Worm (Caenorhabditis elegans) whole organism, mixed stage, embryonic: Measurements from ENCODE around the gene srlf-10.

Experiments
- blmp-1 ChIP-seq: fragments of 150-350 bp; optimal IDR thresholded peaks from 2 replicates; lab custom pipeline; 2014; ENCODE audit warnings: missing biosample characterization, missing genetic modification characterization
- ceh-39 ChIP-seq: fragments of 150-350 bp; optimal IDR thresholded peaks from 2 replicates; lab custom pipeline; 2014; ENCODE audit warnings: missing biosample characterization, missing genetic modification characterization
- cnd-1 ChIP-seq: fragments of 200-800 bp; sonication (Bioruptor generic); optimal IDR thresholded peaks from 2 replicates; lab custom pipeline; 2018; ENCODE audit warnings: mild to moderate bottlenecking, missing genetic modification characterization, missing compliant biosample characterization
- drap-1 ChIP-seq: fragments of 200-800 bp; sonication (Bioruptor generic); optimal IDR thresholded peaks from 3 replicates; lab custom pipeline; 2018; ENCODE audit warnings: mild to moderate bottlenecking, missing genetic modification characterization, missing compliant biosample characterization
- elt-3 ChIP-seq: fragments of 150-350 bp; optimal IDR thresholded peaks from 2 replicates; lab custom pipeline; 2014; ENCODE audit warnings: missing biosample characterization, missing genetic modification characterization
- lsy-2 ChIP-seq: fragments of 150-350 bp; optimal IDR thresholded peaks from 2 replicates; lab custom pipeline; 2014; ENCODE audit warnings: missing biosample characterization, missing genetic modification characterization
- nhr-28 ChIP-seq: fragments of 150-350 bp; optimal IDR thresholded peaks from 2 replicates; lab custom pipeline; 2014; ENCODE audit warnings: missing biosample characterization, missing genetic modification characterization
- unc-62 ChIP-seq: fragments of 150-350 bp; optimal IDR thresholded peaks from 2 replicates; lab custom pipeline; 2014; ENCODE audit warnings: missing biosample characterization, missing genetic modification reagents, missing genetic modification characterization
- ztf-11 ChIP-seq: fragments of 150-350 bp; optimal IDR thresholded peaks from 2 replicates; lab custom pipeline; 2014; ENCODE audit warnings: missing biosample characterization, missing genetic modification characterization

DNA sequence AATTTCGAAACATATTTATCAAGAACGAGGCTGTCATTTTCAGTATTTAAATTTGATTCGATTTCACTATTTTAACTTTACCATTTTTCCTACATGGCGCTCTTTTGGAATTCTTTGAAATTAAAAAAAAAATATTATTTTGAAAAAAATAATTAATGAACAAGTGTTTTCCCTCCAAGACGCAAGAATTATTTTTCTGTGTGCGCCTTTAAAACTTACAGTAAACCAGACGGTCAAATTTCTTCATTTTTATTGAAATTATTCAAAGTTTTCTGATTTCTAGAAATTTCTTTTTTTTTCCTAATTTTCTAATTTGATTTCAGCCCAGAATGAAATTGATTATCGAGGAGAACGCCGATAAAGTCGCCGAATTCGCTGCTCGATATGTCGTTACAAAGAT, 12.9 kb upstream of the srlf-10 start, which contains the start of gene T03F6.3:
- TF ChIP-seq lsy-2 (no peak), cnd-1 (tag; lab: Kevin White, UChicago) (no peak), ztf-11 (tag; lab: Kevin White, UChicago) (no peak), ceh-39 (tag; lab: Kevin White, UChicago) (no peak), nhr-28 (tag; lab: Kevin White, UChicago) (no peak), unc-62 (GFP tag; lab: Kevin White, UChicago) (no peak), elt-3 (no peak), blmp-1 (no peak), drap-1 (no peak)
